3 worm cellular contexts compared by ENCODE assay signal in the genomic region with DNA sequence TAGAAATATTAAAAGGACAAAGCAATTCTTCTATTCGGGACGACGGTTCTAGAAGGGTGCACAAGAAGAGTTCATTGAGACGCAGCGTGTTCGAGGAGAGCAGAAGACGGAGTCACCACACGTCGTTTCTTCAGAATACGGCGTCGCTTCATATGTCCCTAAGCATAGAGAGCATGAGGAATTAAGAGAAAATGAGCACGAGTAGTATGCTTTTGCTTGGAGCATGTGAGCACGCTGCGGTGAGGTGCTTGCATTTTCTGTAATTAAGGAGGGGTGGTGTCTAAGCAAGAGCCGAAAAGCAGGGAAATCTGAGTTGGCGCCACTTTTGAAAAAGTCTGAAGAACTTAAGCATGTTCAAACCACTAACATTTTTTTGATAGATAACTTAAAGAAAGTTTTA.
TF ChIP-seq lines count a peak whose summit lies in the region.

Gene C14A11.5 (minus strand): TSS at position 139 of the 400 bp plus-strand sequence.

TF ChIP-seq in whole organism, L1 larva, 84 proteins besides CTCF, POLR2A, EP300 and RAD21 (continued from another document and continues in another):
- TF ChIP-seq unc-130 (tag; optimal IDR thresholded peaks at IDR 0.05; lab: Kevin White, UChicago) (no peak), ztf-11 (tag; optimal IDR thresholded peaks at IDR 0.05; lab: Kevin White, UChicago) (no peak), nhr-90 (tag; optimal IDR thresholded peaks at IDR 0.05; lab: Kevin White, UChicago; ENCODE audit: poor library complexity) (no peak), ceh-88 (GFP tag; IDR thresholded peaks at IDR 0.05; lab: Robert Waterston, UW) (no peak), sup-37 (GFP tag; optimal IDR thresholded peaks at IDR 0.05; lab: Kevin White, UChicago) (no peak), lin-39 (tag; optimal IDR thresholded peaks at IDR 0.05; lab: Kevin White, UChicago) (no peak), nhr-77 (tag; optimal IDR thresholded peaks at IDR 0.05; lab: Kevin White, UChicago) (no peak), nhr-47 (tag; optimal IDR thresholded peaks at IDR 0.05; lab: Kevin White, UChicago) (peak; percentile 66), ceh-82 (tag; optimal IDR thresholded peaks at IDR 0.05; lab: Kevin White, UChicago) (peak in 1 of 3 experiments; percentile 32), sox-4 (tag; optimal IDR thresholded peaks at IDR 0.05; lab: Kevin White, UChicago) (no peak), lin-35 (GFP tag; optimal IDR thresholded peaks at IDR 0.05; lab: Kevin White, UChicago) (peak in 1 of 2 experiments; percentile 12), grh-1 (GFP tag; IDR thresholded peaks at IDR 0.05; lab: Robert Waterston, UW) (no peak), fkh-8 (tag; optimal IDR thresholded peaks at IDR 0.05; lab: Kevin White, UChicago) (peak; percentile 94), tbx-2 (tag; optimal IDR thresholded peaks at IDR 0.05; lab: Kevin White, UChicago) (no peak), ceh-8 (GFP tag; optimal IDR thresholded peaks at IDR 0.05; lab: Kevin White, UChicago) (no peak), egl-27 (tag; optimal IDR thresholded peaks at IDR 0.05; lab: Kevin White, UChicago) (no peak), egl-13 (tag; optimal IDR thresholded peaks at IDR 0.05; lab: Kevin White, UChicago) (peak; percentile 51), rnt-1 (tag; optimal IDR thresholded peaks at IDR 0.05; lab: Kevin White, UChicago) (no peak), hlh-4 (tag; optimal IDR thresholded peaks at IDR 0.05; lab: Kevin White, UChicago) (no peak), nhr-76 (tag; optimal IDR thresholded peaks at IDR 0.05; lab: Kevin White, UChicago) (no peak), nhr-85 (tag; lab: Kevin White, UChicago) (no peak), dsc-1 (tag; optimal IDR thresholded peaks at IDR 0.05; lab: Kevin White, UChicago) (peak; percentile 13), snu-23 (GFP tag; optimal IDR thresholded peaks at IDR 0.05; lab: Kevin White, UChicago) (no peak), zag-1 (tag; optimal IDR thresholded peaks at IDR 0.05; lab: Kevin White, UChicago) (no peak), F16B12.6 (tag; optimal IDR thresholded peaks at IDR 0.05; lab: Kevin White, UChicago) (no peak), jun-1 (tag; optimal IDR thresholded peaks at IDR 0.05; lab: Kevin White, UChicago) (no peak), lir-3 (tag; optimal IDR thresholded peaks at IDR 0.05; lab: Kevin White, UChicago; ENCODE audit: poor library complexity) (no peak), ets-5 (GFP tag; IDR thresholded peaks at IDR 0.05; lab: Robert Waterston, UW) (no peak), hlh-17 (GFP tag; optimal IDR thresholded peaks at IDR 0.05; lab: Kevin White, UChicago; ENCODE audit: borderline replicate concordance) (no peak), tlp-1 (tag; optimal IDR thresholded peaks at IDR 0.05; lab: Kevin White, UChicago) (no peak), irx-1 (tag; optimal IDR thresholded peaks at IDR 0.05; lab: Kevin White, UChicago) (no peak), unc-30 (tag; optimal IDR thresholded peaks at IDR 0.05; lab: Kevin White, UChicago) (no peak), Y116A8C.19 (tag; optimal IDR thresholded peaks at IDR 0.05; lab: Kevin White, UChicago; ENCODE audit: borderline replicate concordance) (no peak), vab-15 (tag; optimal IDR thresholded peaks at IDR 0.05; lab: Kevin White, UChicago) (no peak), swsn-7 (tag; optimal IDR thresholded peaks at IDR 0.05; lab: Kevin White, UChicago) (peak; percentile 29), mef-2 (tag; optimal IDR thresholded peaks at IDR 0.05; lab: Kevin White, UChicago) (no peak), aha-1 (tag; optimal IDR thresholded peaks at IDR 0.05; lab: Kevin White, UChicago) (no peak), fos-1 (tag; optimal IDR thresholded peaks at IDR 0.05; lab: Kevin White, UChicago) (no peak), fkh-10 (GFP tag; optimal IDR thresholded peaks at IDR 0.05; lab: Kevin White, UChicago) (peak; percentile 32), ceh-90 (tag; optimal IDR thresholded peaks at IDR 0.05; lab: Kevin White, UChicago) (no peak), nhr-71 (tag; optimal IDR thresholded peaks at IDR 0.05; lab: Kevin White, UChicago) (peak; percentile 65), fkh-4 (tag; optimal IDR thresholded peaks at IDR 0.05; lab: Kevin White, UChicago; ENCODE audit: borderline replicate concordance) (no peak), lsy-2 (tag; optimal IDR thresholded peaks at IDR 0.05; lab: Kevin White, UChicago) (no peak), zip-4 (GFP tag; optimal IDR thresholded peaks at IDR 0.05; lab: Kevin White, UChicago) (no peak)

TF ChIP-seq in whole organism, L2 larva, 48 proteins besides CTCF, POLR2A, EP300 and RAD21 (continued from another document):
- TF ChIP-seq lin-11 (tag; optimal IDR thresholded peaks at IDR 0.05; lab: Kevin White, UChicago) (peak; percentile 61), ztf-11 (tag; optimal IDR thresholded peaks at IDR 0.05; lab: Kevin White, UChicago) (no peak), nhr-129 (tag; optimal IDR thresholded peaks at IDR 0.05; lab: Kevin White, UChicago) (peak; percentile 32), gmeb-1 (tag; optimal IDR thresholded peaks at IDR 0.05; lab: Kevin White, UChicago) (no peak), elt-3 (tag; optimal IDR thresholded peaks at IDR 0.05; lab: Kevin White, UChicago) (no peak), nhr-23 (tag; optimal IDR thresholded peaks at IDR 0.05; lab: Kevin White, UChicago) (no peak), alr-1 (tag; optimal IDR thresholded peaks at IDR 0.05; lab: Kevin White, UChicago) (no peak), mab-5 (tag; optimal IDR thresholded peaks at IDR 0.05; lab: Kevin White, UChicago) (no peak), blmp-1 (tag; optimal IDR thresholded peaks at IDR 0.05; lab: Kevin White, UChicago; ENCODE audit: insufficient read depth) (no peak), ZK546.5 (tag; optimal IDR thresholded peaks at IDR 0.05; lab: Kevin White, UChicago) (no peak), unc-55 (GFP tag; optimal IDR thresholded peaks at IDR 0.05; lab: Kevin White, UChicago) (peak; percentile 49), unc-39 (tag; optimal IDR thresholded peaks at IDR 0.05; lab: Kevin White, UChicago) (no peak), mdl-1 (tag; optimal IDR thresholded peaks at IDR 0.05; lab: Kevin White, UChicago) (peak in 1 of 2 experiments; percentile 57), sma-3 (GFP tag; optimal IDR thresholded peaks at IDR 0.05; lab: Kevin White, UChicago) (no peak), skn-1 (tag; optimal IDR thresholded peaks at IDR 0.05; lab: Kevin White, UChicago) (no peak), nhr-6 (tag; optimal IDR thresholded peaks at IDR 0.05; lab: Kevin White, UChicago) (no peak), R02D3.7 (tag; optimal IDR thresholded peaks at IDR 0.05; lab: Kevin White, UChicago) (no peak), mbf-1 (tag; optimal IDR thresholded peaks at IDR 0.05; lab: Kevin White, UChicago) (no peak), fos-1 (tag; optimal IDR thresholded peaks at IDR 0.05; lab: Kevin White, UChicago) (no peak), dmd-4 (tag; optimal IDR thresholded peaks at IDR 0.05; lab: Kevin White, UChicago) (no peak), elt-1 (tag; optimal IDR thresholded peaks at IDR 0.05; lab: Kevin White, UChicago) (no peak), nhr-10 (tag; optimal IDR thresholded peaks at IDR 0.05; lab: Kevin White, UChicago) (no peak), egl-27 (tag; optimal IDR thresholded peaks at IDR 0.05; lab: Kevin White, UChicago) (no peak), nhr-237 (tag; optimal IDR thresholded peaks at IDR 0.05; lab: Kevin White, UChicago) (no peak)

TF ChIP-seq in whole organism, L4 larva, 104 proteins besides CTCF, POLR2A, EP300 and RAD21 (continued from another document):
- TF ChIP-seq fos-1 (tag; optimal IDR thresholded peaks at IDR 0.05; lab: Kevin White, UChicago) (no peak), pha-4 (GFP tag; IDR thresholded peaks at IDR 0.05; lab: Robert Waterston, UW) (no peak), pha-4 (tag; optimal IDR thresholded peaks at IDR 0.05; lab: Kevin White, UChicago) (no peak)
